Worm (Caenorhabditis elegans) whole organism, L2 larva: ENCODE data around the gene sma-2.

Source experiments
- C34F6.9 ChIP-seq: fragments of 150-350 bp; optimal IDR thresholded peaks from 2 replicates; lab custom pipeline; 2014; ENCODE audit warnings: missing biosample characterization, missing genetic modification characterization
- F13H6.1 ChIP-seq: sonication (generic microtip); optimal IDR thresholded peaks from 2 replicates; lab custom pipeline; 2016; ENCODE audit warnings: missing genetic modification characterization, missing compliant biosample characterization
- R02D3.7 ChIP-seq: fragments of 150-350 bp; optimal IDR thresholded peaks from 2 replicates; lab custom pipeline; 2014; ENCODE audit warnings: missing biosample characterization, missing genetic modification characterization
- alr-1 ChIP-seq: fragments of 150-350 bp; optimal IDR thresholded peaks from 2 replicates; lab custom pipeline; 2014; ENCODE audit warnings: missing biosample characterization, missing genetic modification characterization
- aly-2 ChIP-seq: fragments of 150-350 bp; optimal IDR thresholded peaks from 2 replicates; lab custom pipeline; 2014; ENCODE audit warnings: missing biosample characterization, missing genetic modification characterization
- blmp-1 ChIP-seq: sonication (generic microtip); optimal IDR thresholded peaks from 2 replicates; lab custom pipeline; 2017; ENCODE audit warnings: missing genetic modification characterization, mild to moderate bottlenecking, missing compliant biosample characterization, antibody characterized with exemption, moderate library complexity; ENCODE audit not compliant: insufficient read depth
- ceh-16 ChIP-seq: fragments of 150-350 bp; optimal IDR thresholded peaks from 2 replicates; lab custom pipeline; 2014; ENCODE audit warnings: missing biosample characterization, missing genetic modification characterization
- ceh-82 ChIP-seq: fragments of 150-350 bp; optimal IDR thresholded peaks from 2 replicates; lab custom pipeline; 2014; ENCODE audit warnings: missing biosample characterization, missing genetic modification characterization
- crh-2 ChIP-seq: sonication (generic microtip); optimal IDR thresholded peaks from 2 replicates; lab custom pipeline; 2017; ENCODE audit warnings: missing biosample characterization, missing genetic modification characterization
- egl-27 ChIP-seq: sonication (generic microtip); optimal IDR thresholded peaks from 3 replicates; lab custom pipeline; 2017; ENCODE audit warnings: missing biosample characterization, missing genetic modification reagents, missing genetic modification characterization
- elt-3 ChIP-seq: sonication (generic microtip); optimal IDR thresholded peaks from 2 replicates; lab custom pipeline; 2017; ENCODE audit warnings: missing biosample characterization, missing genetic modification characterization
- fos-1 ChIP-seq: fragments of 150-350 bp; optimal IDR thresholded peaks from 2 replicates; lab custom pipeline; 2014; ENCODE audit warnings: missing biosample characterization, missing genetic modification characterization
- gmeb-1 ChIP-seq: fragments of 150-350 bp; optimal IDR thresholded peaks from 2 replicates; lab custom pipeline; 2014; ENCODE audit warnings: missing biosample characterization, missing genetic modification characterization
- lin-13 ChIP-seq: fragments of 150-350 bp; optimal IDR thresholded peaks from 2 replicates; lab custom pipeline; 2014; ENCODE audit warnings: missing biosample characterization, missing genetic modification reagents, missing genetic modification characterization
- lsy-2 ChIP-seq, 2 experiments: fragments of 150-350 bp in 1 of 2; sonication (generic microtip) in 1 of 2; optimal IDR thresholded peaks; 2 replicates each; lab custom pipeline; 2014 to 2017; ENCODE audit warnings: missing biosample characterization in 2 of 2, missing genetic modification characterization in 2 of 2
- mbf-1 ChIP-seq: sonication (generic microtip); optimal IDR thresholded peaks from 2 replicates; lab custom pipeline; 2017; ENCODE audit warnings: missing biosample characterization, missing genetic modification characterization
- mdl-1 ChIP-seq, 2 experiments: fragments of 150-350 bp in 1 of 2; sonication (generic microtip) in 1 of 2; optimal IDR thresholded peaks; 2 replicates each; lab custom pipeline; 2017; ENCODE audit warnings: missing biosample characterization in 2 of 2, missing genetic modification characterization in 2 of 2
- nhr-12 ChIP-seq: fragments of 150-350 bp; optimal IDR thresholded peaks from 2 replicates; lab custom pipeline; 2014; ENCODE audit warnings: missing biosample characterization, missing genetic modification characterization
- nhr-129 ChIP-seq: fragments of 150-350 bp; optimal IDR thresholded peaks from 2 replicates; lab custom pipeline; 2014; ENCODE audit warnings: missing biosample characterization, missing genetic modification characterization
- nhr-21 ChIP-seq: fragments of 150-350 bp; optimal IDR thresholded peaks from 2 replicates; lab custom pipeline; 2014; ENCODE audit warnings: missing biosample characterization, missing genetic modification characterization
- nhr-25 ChIP-seq: fragments of 150-350 bp; sonication (generic microtip); optimal IDR thresholded peaks from 3 replicates; lab custom pipeline; 2014; ENCODE audit warnings: missing biosample characterization, missing genetic modification characterization
- nhr-6 ChIP-seq: fragments of 150-350 bp; optimal IDR thresholded peaks from 2 replicates; lab custom pipeline; 2014; ENCODE audit warnings: missing biosample characterization, missing genetic modification characterization
- nhr-77 ChIP-seq: fragments of 150-350 bp; optimal IDR thresholded peaks from 2 replicates; lab custom pipeline; 2014; ENCODE audit warnings: missing biosample characterization, missing genetic modification characterization
- sem-4 ChIP-seq: fragments of 150-350 bp; optimal IDR thresholded peaks from 2 replicates; lab custom pipeline; 2014; ENCODE audit warnings: missing biosample characterization, missing genetic modification reagents, missing genetic modification characterization
- skn-1 ChIP-seq: sonication (generic microtip); optimal IDR thresholded peaks from 2 replicates; lab custom pipeline; 2017; ENCODE audit warnings: missing biosample characterization, missing genetic modification characterization
- sma-3 ChIP-seq: sonication (generic microtip); optimal IDR thresholded peaks from 2 replicates; lab custom pipeline; 2016; ENCODE audit warnings: missing genetic modification reagents, missing genetic modification characterization, missing compliant biosample characterization
- sma-9 ChIP-seq, 2 experiments: fragments of 150-350 bp in 1 of 2; sonication (generic microtip) in 1 of 2; optimal IDR thresholded peaks; 2 replicates each; lab custom pipeline; 2014 to 2016; ENCODE audit warnings: missing genetic modification characterization in 2 of 2, mild to moderate bottlenecking in 1 of 2, missing biosample characterization in 1 of 2, missing compliant biosample characterization in 1 of 2, missing genetic modification reagents in 1 of 2, moderate library complexity in 1 of 2
- unc-39 ChIP-seq: fragments of 150-350 bp; optimal IDR thresholded peaks from 2 replicates; lab custom pipeline; 2014; ENCODE audit warnings: missing biosample characterization, missing genetic modification characterization
- unc-55 ChIP-seq: fragments of 150-350 bp; sonication (generic microtip); optimal IDR thresholded peaks from 3 replicates; lab custom pipeline; 2014; ENCODE audit warnings: missing biosample characterization, missing genetic modification reagents, missing genetic modification characterization
- ztf-11 ChIP-seq: sonication (generic microtip); optimal IDR thresholded peaks from 2 replicates; lab custom pipeline; 2017; ENCODE audit warnings: missing biosample characterization, missing genetic modification characterization
- ztf-4 ChIP-seq: fragments of 150-350 bp; optimal IDR thresholded peaks from 2 replicates; lab custom pipeline; 2014; ENCODE audit warnings: missing biosample characterization, missing genetic modification characterization

sma-2 gene

ce11 chrIII:8779912-8780311 lies 30.4 kb downstream of the sma-2 start, which contains the start of gene K02D10.4:
TSS of gene K02D10.4 (minus strand) at chrIII:8780012.
- TF ChIP-seq egl-27 (tag; lab: Kevin White, UChicago): no peak

DNA sequence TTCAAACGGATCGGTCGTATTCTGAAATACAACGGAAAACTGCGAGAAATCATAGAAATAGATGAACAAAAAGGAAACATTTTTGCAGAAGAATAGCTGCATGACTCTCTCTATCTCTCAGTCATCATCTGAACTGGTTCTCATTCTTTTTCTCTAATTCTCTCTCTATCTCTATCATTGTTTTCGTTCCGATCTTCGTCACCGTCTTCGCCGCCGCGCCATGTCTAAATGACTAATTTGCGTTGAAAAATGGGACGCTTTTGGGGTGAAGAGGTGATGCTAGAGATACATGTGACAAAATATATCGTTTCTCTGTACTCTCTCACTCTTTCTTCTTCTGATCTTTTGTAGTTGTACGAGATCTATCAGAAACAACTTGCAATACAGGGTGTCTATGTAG lies 31.0 kb downstream of the sma-2 start:
- no peak for TF ChIP-seq mbf-1 (tag; lab: Kevin White, UChicago)
- TF ChIP-seq nhr-129: peak; percentile 37
- TF ChIP-seq sem-4 (tag; lab: Kevin White, UChicago): peak; percentile 47
- TF ChIP-seq nhr-77 (tag; lab: Kevin White, UChicago): no peak
- TF ChIP-seq nhr-6 (tag; lab: Kevin White, UChicago): peak; percentile 14
- TF ChIP-seq sma-9 (GFP tag; optimal IDR thresholded peaks at IDR 0.05; lab: Kevin White, UChicago): peak; percentile 73
- no peak for TF ChIP-seq sma-9 (tag; optimal IDR thresholded peaks at IDR 0.05; lab: Kevin White, UChicago)
- no peak for TF ChIP-seq aly-2 (tag; lab: Kevin White, UChicago)
- TF ChIP-seq alr-1 (tag; lab: Kevin White, UChicago): no peak
- peak; percentile 39 for TF ChIP-seq unc-55 (GFP tag; lab: Kevin White, UChicago)
- TF ChIP-seq gmeb-1 (tag; lab: Kevin White, UChicago): peak; percentile 37
- TF ChIP-seq mdl-1 (tag; optimal IDR thresholded peaks at IDR 0.05; lab: Kevin White, UChicago): peak; percentile 43 to 81
- TF ChIP-seq lsy-2 (tag; optimal IDR thresholded peaks at IDR 0.05; lab: Kevin White, UChicago): peak in 1 of 2 experiments; percentile 62
- TF ChIP-seq blmp-1: peak; percentile 83
- peak; percentile 91 for TF ChIP-seq sma-3 (GFP tag; lab: Kevin White, UChicago)
- TF ChIP-seq nhr-21: peak; percentile 92
- peak; percentile 56 for TF ChIP-seq egl-27 (tag; lab: Kevin White, UChicago)
- TF ChIP-seq ceh-82 (tag; lab: Kevin White, UChicago): no peak
- no peak for TF ChIP-seq unc-39 (tag; lab: Kevin White, UChicago)
- TF ChIP-seq fos-1 (tag; lab: Kevin White, UChicago): peak; percentile 79
- peak; percentile 3 for TF ChIP-seq ztf-4 (tag; lab: Kevin White, UChicago)
- TF ChIP-seq lin-13: peak; percentile 40
- peak; percentile 73 for TF ChIP-seq crh-2 (tag; lab: Kevin White, UChicago)
- TF ChIP-seq R02D3.7 (tag; lab: Kevin White, UChicago): no peak
- TF ChIP-seq ztf-11 (tag; lab: Kevin White, UChicago): no peak
- peak; percentile 44 for TF ChIP-seq C34F6.9
- peak; percentile 95 for TF ChIP-seq nhr-25 (tag; lab: Kevin White, UChicago)
- TF ChIP-seq F13H6.1 (tag; lab: Kevin White, UChicago): peak; percentile 29

DNA sequence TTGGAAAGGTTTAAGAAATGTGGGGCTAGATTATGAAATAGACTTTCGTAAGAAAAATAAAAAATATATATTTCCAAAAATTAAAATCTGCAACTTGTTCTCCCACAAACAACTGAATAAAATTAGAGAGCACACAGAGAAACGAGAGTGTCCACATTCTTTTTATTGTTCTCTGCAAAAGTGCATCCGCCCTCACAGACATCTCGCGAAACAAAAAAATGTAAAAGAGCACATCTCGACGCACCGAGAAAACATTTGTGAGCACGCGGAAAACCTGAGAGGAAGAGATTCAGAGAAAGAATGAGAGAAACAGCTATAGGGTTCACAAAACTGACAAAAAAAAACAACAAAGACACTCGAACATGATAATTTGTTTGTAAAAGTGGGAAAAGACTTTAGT lies 32.6 kb downstream of the sma-2 start:
- TF ChIP-seq nhr-129 (peak; percentile 36), lsy-2 (tag; optimal IDR thresholded peaks at IDR 0.05; lab: Kevin White, UChicago) (peak in 1 of 2 experiments; percentile 31), nhr-12 (tag; lab: Kevin White, UChicago) (no peak), ztf-4 (tag; lab: Kevin White, UChicago) (no peak), C34F6.9 (peak; percentile 22), F13H6.1 (tag; lab: Kevin White, UChicago) (peak; percentile 38), unc-55 (GFP tag; lab: Kevin White, UChicago) (peak; percentile 9), elt-3 (tag; lab: Kevin White, UChicago) (no peak), alr-1 (tag; lab: Kevin White, UChicago) (no peak), mdl-1 (tag; optimal IDR thresholded peaks at IDR 0.05; lab: Kevin White, UChicago) (peak in 1 of 2 experiments; percentile 15), ceh-16 (no peak)

ce11 chrIII:8782744-8783143 lies 33.3 kb downstream of the sma-2 start:
- TF ChIP-seq skn-1 (tag; lab: Kevin White, UChicago) (peak; percentile 7), nhr-12 (tag; lab: Kevin White, UChicago) (no peak), sma-9 (GFP tag; optimal IDR thresholded peaks at IDR 0.05; lab: Kevin White, UChicago) (peak; percentile 67), sma-9 (tag; optimal IDR thresholded peaks at IDR 0.05; lab: Kevin White, UChicago) (no peak), F13H6.1 (tag; lab: Kevin White, UChicago) (peak; percentile 10), nhr-129 (peak; percentile 47), ceh-16 (no peak), ceh-82 (tag; lab: Kevin White, UChicago) (no peak), crh-2 (tag; lab: Kevin White, UChicago) (peak; percentile 67), nhr-25 (tag; lab: Kevin White, UChicago) (peak; percentile 51), fos-1 (tag; lab: Kevin White, UChicago) (peak; percentile 60), blmp-1 (no peak), lsy-2 (tag; optimal IDR thresholded peaks at IDR 0.05; lab: Kevin White, UChicago) (peak in 1 of 2 experiments; percentile 4)

DNA sequence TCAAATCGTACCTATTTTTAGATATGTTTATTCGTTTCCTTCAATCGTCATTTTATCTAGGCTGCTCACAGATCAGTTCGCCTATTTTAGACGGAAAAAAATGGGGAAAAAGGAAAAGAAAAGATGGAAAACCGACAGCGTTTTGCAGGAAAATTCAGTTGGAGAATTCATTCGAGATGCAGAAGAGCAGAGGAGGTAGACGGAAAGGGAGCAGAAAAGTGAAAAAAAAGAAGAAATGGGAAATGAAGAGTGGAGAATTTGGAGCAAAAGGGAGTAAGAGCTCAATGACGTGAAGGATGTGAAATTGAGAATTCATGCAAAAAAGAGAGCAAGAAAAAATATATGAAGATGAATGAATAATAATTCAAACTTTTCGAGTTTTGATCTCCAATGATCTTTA lies 35.0 kb downstream of the sma-2 start:
- TF ChIP-seq fos-1 (tag; lab: Kevin White, UChicago) (no peak), unc-55 (GFP tag; lab: Kevin White, UChicago) (peak; percentile 49), C34F6.9 (peak; percentile 32)
